Worm (Caenorhabditis elegans) whole organism, L2 larva: Measurements from ENCODE around the gene glr-1.
A peak's percentile ranks its signal among the peaks of the same experiment; 100 is the strongest.

Experiments
- C34F6.9 ChIP-seq: fragments of 150-350 bp; optimal IDR thresholded peaks from 2 replicates; lab custom pipeline; 2014; ENCODE audit warnings: missing biosample characterization, missing genetic modification characterization
- F13H6.1 ChIP-seq: sonication (generic microtip); optimal IDR thresholded peaks from 2 replicates; lab custom pipeline; 2016; ENCODE audit warnings: missing genetic modification characterization, missing compliant biosample characterization
- Y55F3AM.14 ChIP-seq: fragments of 200-800 bp; sonication (Bioruptor generic); optimal IDR thresholded peaks from 2 replicates; lab custom pipeline; 2018; ENCODE audit warnings: mild to moderate bottlenecking, missing genetic modification characterization, missing compliant biosample characterization
- ZK546.5 ChIP-seq: sonication (generic microtip); optimal IDR thresholded peaks from 2 replicates; lab custom pipeline; 2017; ENCODE audit warnings: missing biosample characterization, missing genetic modification characterization
- alr-1 ChIP-seq: fragments of 150-350 bp; optimal IDR thresholded peaks from 2 replicates; lab custom pipeline; 2014; ENCODE audit warnings: missing biosample characterization, missing genetic modification characterization
- ama-1 ChIP-seq: fragments of 150-350 bp; optimal IDR thresholded peaks from 2 replicates; lab custom pipeline; 2018; ENCODE audit warnings: inconsistent platforms
- blmp-1 ChIP-seq: sonication (generic microtip); optimal IDR thresholded peaks from 2 replicates; lab custom pipeline; 2017; ENCODE audit warnings: missing genetic modification characterization, mild to moderate bottlenecking, missing compliant biosample characterization, antibody characterized with exemption, moderate library complexity; ENCODE audit not compliant: insufficient read depth
- ceh-16 ChIP-seq: fragments of 150-350 bp; optimal IDR thresholded peaks from 2 replicates; lab custom pipeline; 2014; ENCODE audit warnings: missing biosample characterization, missing genetic modification characterization
- ceh-82 ChIP-seq: fragments of 150-350 bp; optimal IDR thresholded peaks from 2 replicates; lab custom pipeline; 2014; ENCODE audit warnings: missing biosample characterization, missing genetic modification characterization
- crh-2 ChIP-seq: sonication (generic microtip); optimal IDR thresholded peaks from 2 replicates; lab custom pipeline; 2017; ENCODE audit warnings: missing biosample characterization, missing genetic modification characterization
- dmd-4 ChIP-seq: sonication (generic microtip); optimal IDR thresholded peaks from 2 replicates; lab custom pipeline; 2017; ENCODE audit warnings: missing biosample characterization, missing genetic modification characterization
- egl-27 ChIP-seq: sonication (generic microtip); optimal IDR thresholded peaks from 3 replicates; lab custom pipeline; 2017; ENCODE audit warnings: missing biosample characterization, missing genetic modification reagents, missing genetic modification characterization
- elt-1 ChIP-seq: fragments of 150-350 bp; optimal IDR thresholded peaks from 2 replicates; lab custom pipeline; 2014; ENCODE audit warnings: missing biosample characterization, missing genetic modification characterization
- elt-3 ChIP-seq: sonication (generic microtip); optimal IDR thresholded peaks from 2 replicates; lab custom pipeline; 2017; ENCODE audit warnings: missing biosample characterization, missing genetic modification characterization
- fos-1 ChIP-seq: fragments of 150-350 bp; optimal IDR thresholded peaks from 2 replicates; lab custom pipeline; 2014; ENCODE audit warnings: missing biosample characterization, missing genetic modification characterization
- gmeb-1 ChIP-seq: fragments of 150-350 bp; optimal IDR thresholded peaks from 2 replicates; lab custom pipeline; 2014; ENCODE audit warnings: missing biosample characterization, missing genetic modification characterization
- lin-11 ChIP-seq: fragments of 150-350 bp; sonication (generic microtip); optimal IDR thresholded peaks from 2 replicates; lab custom pipeline; 2014; ENCODE audit warnings: missing biosample characterization, missing genetic modification characterization, inconsistent platforms, mixed read lengths
- lin-13 ChIP-seq: fragments of 150-350 bp; optimal IDR thresholded peaks from 2 replicates; lab custom pipeline; 2014; ENCODE audit warnings: missing biosample characterization, missing genetic modification reagents, missing genetic modification characterization
- nhr-11 ChIP-seq: fragments of 150-350 bp; optimal IDR thresholded peaks from 2 replicates; lab custom pipeline; 2014; ENCODE audit warnings: missing biosample characterization, missing genetic modification characterization
- nhr-12 ChIP-seq: fragments of 150-350 bp; optimal IDR thresholded peaks from 2 replicates; lab custom pipeline; 2014; ENCODE audit warnings: missing biosample characterization, missing genetic modification characterization
- nhr-21 ChIP-seq: fragments of 150-350 bp; optimal IDR thresholded peaks from 2 replicates; lab custom pipeline; 2014; ENCODE audit warnings: missing biosample characterization, missing genetic modification characterization
- nhr-23 ChIP-seq: fragments of 150-350 bp; optimal IDR thresholded peaks from 2 replicates; lab custom pipeline; 2014; ENCODE audit warnings: missing biosample characterization, missing genetic modification reagents, missing genetic modification characterization
- nhr-25 ChIP-seq: fragments of 150-350 bp; sonication (generic microtip); optimal IDR thresholded peaks from 3 replicates; lab custom pipeline; 2014; ENCODE audit warnings: missing biosample characterization, missing genetic modification characterization
- nhr-6 ChIP-seq: fragments of 150-350 bp; optimal IDR thresholded peaks from 2 replicates; lab custom pipeline; 2014; ENCODE audit warnings: missing biosample characterization, missing genetic modification characterization
- peb-1 ChIP-seq: fragments of 150-350 bp; optimal IDR thresholded peaks from 2 replicates; lab custom pipeline; 2014; ENCODE audit warnings: missing biosample characterization, missing genetic modification characterization
- sem-4 ChIP-seq: fragments of 150-350 bp; optimal IDR thresholded peaks from 2 replicates; lab custom pipeline; 2014; ENCODE audit warnings: missing biosample characterization, missing genetic modification reagents, missing genetic modification characterization
- skn-1 ChIP-seq: sonication (generic microtip); optimal IDR thresholded peaks from 2 replicates; lab custom pipeline; 2017; ENCODE audit warnings: missing biosample characterization, missing genetic modification characterization
- sma-3 ChIP-seq: sonication (generic microtip); optimal IDR thresholded peaks from 2 replicates; lab custom pipeline; 2016; ENCODE audit warnings: missing genetic modification reagents, missing genetic modification characterization, missing compliant biosample characterization
- sma-9 ChIP-seq, 2 experiments: fragments of 150-350 bp in 1 of 2; sonication (generic microtip) in 1 of 2; optimal IDR thresholded peaks; 2 replicates each; lab custom pipeline; 2014 to 2016; ENCODE audit warnings: missing genetic modification characterization in 2 of 2, mild to moderate bottlenecking in 1 of 2, missing biosample characterization in 1 of 2, missing compliant biosample characterization in 1 of 2, missing genetic modification reagents in 1 of 2, moderate library complexity in 1 of 2
- snpc-4 ChIP-seq: fragments of 150-350 bp; optimal IDR thresholded peaks from 2 replicates; lab custom pipeline; 2014; ENCODE audit warnings: missing biosample characterization, missing genetic modification characterization
- unc-39 ChIP-seq: fragments of 150-350 bp; optimal IDR thresholded peaks from 2 replicates; lab custom pipeline; 2014; ENCODE audit warnings: missing biosample characterization, missing genetic modification characterization
- unc-62 ChIP-seq: fragments of 150-350 bp; optimal IDR thresholded peaks from 2 replicates; lab custom pipeline; 2014; ENCODE audit warnings: missing biosample characterization, missing genetic modification reagents, missing genetic modification characterization
- ztf-11 ChIP-seq: sonication (generic microtip); optimal IDR thresholded peaks from 2 replicates; lab custom pipeline; 2017; ENCODE audit warnings: missing biosample characterization, missing genetic modification characterization
- ztf-4 ChIP-seq: fragments of 150-350 bp; optimal IDR thresholded peaks from 2 replicates; lab custom pipeline; 2014; ENCODE audit warnings: missing biosample characterization, missing genetic modification characterization

glr-1 gene

ce11 chrIII:8580802-8581201 is 7.6 kb downstream of the glr-1 start, which contains the start of gene doxa-1:
doxa-1 (plus strand) TSS chrIII:8581102.
- TF ChIP-seq blmp-1 (tag; lab: Kevin White, UChicago), result no peak
- no peak for TF ChIP-seq ama-1 (lab: Kevin White, UChicago)
- no peak for TF ChIP-seq dmd-4
- TF ChIP-seq gmeb-1 (tag; lab: Kevin White, UChicago), result no peak
- no peak for TF ChIP-seq fos-1 (tag; lab: Kevin White, UChicago)
- no peak for TF ChIP-seq peb-1 (tag; lab: Kevin White, UChicago)
- TF ChIP-seq crh-2 (tag; lab: Kevin White, UChicago), result no peak
- TF ChIP-seq snpc-4 (tag; lab: Kevin White, UChicago), result no peak
- no peak for TF ChIP-seq elt-1 (tag; lab: Kevin White, UChicago)
- no peak for TF ChIP-seq unc-39 (tag; lab: Kevin White, UChicago)
- TF ChIP-seq ztf-11 (tag; lab: Kevin White, UChicago), result no peak
- no peak for TF ChIP-seq ceh-82 (tag; lab: Kevin White, UChicago)
- TF ChIP-seq sma-3 (GFP tag; lab: Kevin White, UChicago), result no peak
- TF ChIP-seq nhr-21, result no peak
- no peak for TF ChIP-seq ZK546.5
- TF ChIP-seq C34F6.9 (tag; lab: Kevin White, UChicago), result no peak
- no peak for TF ChIP-seq nhr-23 (tag; lab: Kevin White, UChicago)
- no peak for TF ChIP-seq unc-62 (GFP tag; lab: Kevin White, UChicago)
- TF ChIP-seq elt-3 (tag; lab: Kevin White, UChicago), result no peak

ce11 chrIII:8579367-8579766 is 9.1 kb downstream of the glr-1 start:
- TF ChIP-seq blmp-1 (tag; lab: Kevin White, UChicago) (peak; percentile 92), nhr-25 (tag; lab: Kevin White, UChicago) (peak; percentile 48), F13H6.1 (tag; lab: Kevin White, UChicago) (no peak), crh-2 (tag; lab: Kevin White, UChicago) (peak; percentile 22), alr-1 (no peak), sma-9 (GFP tag; optimal IDR thresholded peaks at IDR 0.05; lab: Kevin White, UChicago) (peak; percentile 11), sma-9 (tag; optimal IDR thresholded peaks at IDR 0.05; lab: Kevin White, UChicago) (no peak), fos-1 (tag; lab: Kevin White, UChicago) (peak; percentile 4), lin-13 (GFP tag; lab: Kevin White, UChicago) (no peak)

ce11 chrIII:8578381-8578780 is 10.1 kb downstream of the glr-1 start:
- TF ChIP-seq nhr-25 (tag; lab: Kevin White, UChicago), result no peak
- TF ChIP-seq ceh-16 (tag; lab: Kevin White, UChicago), result no peak
- no peak for TF ChIP-seq snpc-4 (tag; lab: Kevin White, UChicago)
- no peak for TF ChIP-seq lin-11 (tag; lab: Kevin White, UChicago)
- TF ChIP-seq blmp-1 (tag; lab: Kevin White, UChicago), result no peak
- no peak for TF ChIP-seq crh-2 (tag; lab: Kevin White, UChicago)

ce11 chrIII:8577534-8577933 is 10.9 kb downstream of the glr-1 start:
- TF ChIP-seq unc-39 (tag; lab: Kevin White, UChicago) (no peak), nhr-25 (tag; lab: Kevin White, UChicago) (peak; percentile 74), nhr-6 (tag; lab: Kevin White, UChicago) (peak; percentile 2), sma-3 (GFP tag; lab: Kevin White, UChicago) (no peak), sma-9 (GFP tag; optimal IDR thresholded peaks at IDR 0.05; lab: Kevin White, UChicago) (peak; percentile 7), sma-9 (tag; optimal IDR thresholded peaks at IDR 0.05; lab: Kevin White, UChicago) (no peak), skn-1 (no peak), ceh-16 (tag; lab: Kevin White, UChicago) (peak; percentile 71), blmp-1 (tag; lab: Kevin White, UChicago) (no peak), egl-27 (tag; lab: Kevin White, UChicago) (peak; percentile 22), F13H6.1 (tag; lab: Kevin White, UChicago) (no peak)

- TF ChIP-seq snpc-4 (tag; lab: Kevin White, UChicago), result peak; percentile 84
- no peak for TF ChIP-seq ztf-4 (tag; lab: Kevin White, UChicago)
- no peak for TF ChIP-seq nhr-12 (tag; lab: Kevin White, UChicago)
- TF ChIP-seq Y55F3AM.14 (GFP tag; lab: Kevin White, UChicago), result no peak
- TF ChIP-seq sem-4 (tag; lab: Kevin White, UChicago), result no peak
- TF ChIP-seq crh-2 (tag; lab: Kevin White, UChicago), result no peak
- no peak for TF ChIP-seq blmp-1 (tag; lab: Kevin White, UChicago)
- no peak for TF ChIP-seq C34F6.9 (tag; lab: Kevin White, UChicago)
- no peak for TF ChIP-seq peb-1 (tag; lab: Kevin White, UChicago)
- peak; percentile 47 for TF ChIP-seq nhr-25 (tag; lab: Kevin White, UChicago)
- peak; percentile 32 for TF ChIP-seq ceh-16 (tag; lab: Kevin White, UChicago)
- TF ChIP-seq egl-27 (tag; lab: Kevin White, UChicago), result peak; percentile 34
- no peak for TF ChIP-seq nhr-11 (tag; lab: Kevin White, UChicago)
Observed at ce11 chrIII:8575359-8576101, 12.9 kb downstream of the glr-1 start.
